Worm (Caenorhabditis elegans): Measurements from ENCODE around the gene gfi-1.

The gfi-1 gene

ce11 chrV:6438601-6439000 is 38.9 kb upstream of the gfi-1 start, which contains the start of gene T05H4.4:
TSS of gene T05H4.4 (plus strand) at chrV:6438901.
- TF ChIP-seq Y22D7AL.16 (tag; optimal IDR thresholded peaks at IDR 0.05): no peak
- no peak for TF ChIP-seq nhr-11 (tag; optimal IDR thresholded peaks at IDR 0.05)
- TF ChIP-seq pax-1 (tag; optimal IDR thresholded peaks at IDR 0.05): no peak

ce11 chrV:6436332-6436731 is 36.6 kb upstream of the gfi-1 start, which contains the start of gene hpo-19:
TSS of gene hpo-19 (plus strand) at chrV:6436645.
- TF ChIP-seq sox-4 (tag; optimal IDR thresholded peaks at IDR 0.05) (no peak), pha-4 (tag; optimal IDR thresholded peaks at IDR 0.05) (no peak), ets-4 (tag; optimal IDR thresholded peaks at IDR 0.05) (no peak), ceh-30 (tag; optimal IDR thresholded peaks at IDR 0.05) (no peak), pqm-1 (tag; optimal IDR thresholded peaks at IDR 0.05) (no peak), ceh-2 (tag; optimal IDR thresholded peaks at IDR 0.05) (no peak), mec-3 (tag; optimal IDR thresholded peaks at IDR 0.05; ENCODE audit: borderline replicate concordance) (no peak), hlh-30 (tag; optimal IDR thresholded peaks at IDR 0.05; ENCODE audit: insufficient read depth) (no peak), hlh-8 (tag; optimal IDR thresholded peaks at IDR 0.05) (no peak), unc-42 (tag; optimal IDR thresholded peaks at IDR 0.05) (no peak), sdc-2 (tag; optimal IDR thresholded peaks at IDR 0.05) (no peak), dmd-4 (tag; optimal IDR thresholded peaks at IDR 0.05; ENCODE audit: borderline replicate concordance) (no peak)

- TF ChIP-seq unc-3 (GFP tag; conservative IDR thresholded peaks at IDR 0.05) (no peak), unc-3 (tag; optimal IDR thresholded peaks at IDR 0.05) (no peak), nhr-11 (tag; optimal IDR thresholded peaks at IDR 0.05) (no peak), syd-9 (tag; optimal IDR thresholded peaks at IDR 0.05) (no peak), ceh-18 (tag; optimal IDR thresholded peaks at IDR 0.05) (no peak), pros-1 (tag; optimal IDR thresholded peaks at IDR 0.05) (no peak), lim-6 (tag; optimal IDR thresholded peaks at IDR 0.05) (no peak), unc-42 (tag; optimal IDR thresholded peaks at IDR 0.05) (peak; percentile 35), tbx-7 (tag; optimal IDR thresholded peaks at IDR 0.05) (peak; percentile 7), ceh-30 (tag; optimal IDR thresholded peaks at IDR 0.05) (no peak), ceh-6 (GFP tag; optimal IDR thresholded peaks at IDR 0.05) (no peak), ceh-34 (tag; optimal IDR thresholded peaks at IDR 0.05) (no peak), pqm-1 (tag; optimal IDR thresholded peaks at IDR 0.05) (no peak), hlh-6 (tag; optimal IDR thresholded peaks at IDR 0.05) (no peak), ceh-14 (tag; optimal IDR thresholded peaks at IDR 0.05) (no peak), ref-2 (tag; optimal IDR thresholded peaks at IDR 0.05) (peak; percentile 7), ceh-19 (GFP tag; optimal IDR thresholded peaks at IDR 0.05) (no peak), rnt-1 (tag; optimal IDR thresholded peaks at IDR 0.05) (no peak), ceh-48 (tag; optimal IDR thresholded peaks at IDR 0.05) (no peak), unc-86 (tag; optimal IDR thresholded peaks at IDR 0.05) (no peak), ztf-16 (tag; optimal IDR thresholded peaks at IDR 0.05) (no peak), hlh-8 (tag; optimal IDR thresholded peaks at IDR 0.05) (peak; percentile 15), eyg-1 (tag; optimal IDR thresholded peaks at IDR 0.05) (no peak), mec-3 (tag; optimal IDR thresholded peaks at IDR 0.05; ENCODE audit: borderline replicate concordance) (no peak), fkh-10 (GFP tag; optimal IDR thresholded peaks at IDR 0.05) (no peak), sox-2 (GFP tag; IDR thresholded peaks at IDR 0.05) (no peak), fax-1 (tag; optimal IDR thresholded peaks at IDR 0.05) (no peak), ceh-2 (tag; optimal IDR thresholded peaks at IDR 0.05) (peak; percentile 67), ceh-9 (tag; optimal IDR thresholded peaks at IDR 0.05) (no peak), ets-4 (tag; optimal IDR thresholded peaks at IDR 0.05) (peak; percentile 53), K09A11.1 (tag; optimal IDR thresholded peaks at IDR 0.05; ENCODE audit: insufficient read depth) (no peak), unc-55 (GFP tag; optimal IDR thresholded peaks at IDR 0.05) (no peak), pag-3 (tag; optimal IDR thresholded peaks at IDR 0.05; ENCODE audit: borderline replicate concordance) (no peak), C08G9.2 (tag; optimal IDR thresholded peaks at IDR 0.05) (peak; percentile 80), npax-4 (tag; optimal IDR thresholded peaks at IDR 0.05) (no peak), C38D4.7 (GFP tag; optimal IDR thresholded peaks at IDR 0.05) (no peak), pha-4 (tag; optimal IDR thresholded peaks at IDR 0.05) (no peak), pat-9 (tag; optimal IDR thresholded peaks at IDR 0.05) (no peak), nhr-232 (tag; optimal IDR thresholded peaks at IDR 0.05) (no peak), K02D7.2 (tag; optimal IDR thresholded peaks at IDR 0.05) (no peak), T23F11.4 (GFP tag; optimal IDR thresholded peaks at IDR 0.05) (no peak)
Observed at ce11 chrV:6433446-6434178, 33.9 kb upstream of the gfi-1 start, which contains the start of the genes gad-1 and erfa-1. TSS of gene gad-1 (minus strand) at chrV:6433496. TSS of gene erfa-1 (plus strand) at chrV:6434128.

Measured in whole organism, late embryonic.